Fruit fly (Drosophila melanogaster) whole organism, wandering third instar larva: ENCODE data around the gene Lon.

Experiments used
- Dfd ChIP-seq: fragments of >200 bp; optimal IDR thresholded peaks from 2 replicates; lab custom pipeline; 2017; ENCODE audit warnings: missing biosample characterization, missing genetic modification characterization
- Myc ChIP-seq: fragments of >200 bp; optimal IDR thresholded peaks from 2 replicates; lab custom pipeline; 2017
- ey ChIP-seq: fragments of 200-800 bp; sonication (Bioruptor generic); optimal IDR thresholded peaks from 2 replicates; lab custom pipeline; 2016; ENCODE audit warnings: missing biosample characterization, missing genetic modification characterization
- fru ChIP-seq: fragments of 200-800 bp; sonication (Bioruptor generic); optimal IDR thresholded peaks from 3 replicates; lab custom pipeline; 2016; ENCODE audit warnings: missing biosample characterization, mild to moderate bottlenecking, missing genetic modification characterization
- jim ChIP-seq: fragments of 175-275, 200-325 bp; sonication (Bioruptor generic); optimal IDR thresholded peaks from 2 replicates; lab custom pipeline; 2016; ENCODE audit warnings: missing biosample characterization, mild to moderate bottlenecking, missing genetic modification characterization
- psq ChIP-seq: fragments of 200-800 bp; sonication (Bioruptor generic); optimal IDR thresholded peaks from 3 replicates; lab custom pipeline; 2017; ENCODE audit warnings: missing biosample characterization, mild to moderate bottlenecking, missing genetic modification characterization, moderate library complexity

dm6 chr3L:19655923-19656322 is 43.9 kb upstream of the Lon start:
- TF ChIP-seq Myc (lab: Kevin White, UChicago): no peak
- no peak for TF ChIP-seq jim (GFP tag; lab: Kevin White, UChicago)
- no peak for TF ChIP-seq psq (GFP tag; lab: Kevin White, UChicago)
- TF ChIP-seq fru (GFP tag; lab: Kevin White, UChicago): no peak
- TF ChIP-seq ey (GFP tag; lab: Kevin White, UChicago): no peak
- no peak for TF ChIP-seq Dfd (GFP tag; lab: Kevin White, UChicago)
